Worm (Caenorhabditis elegans) whole organism, L3 larva: ENCODE results near the gene M04B2.7.

Experiments used
- R02D3.7 ChIP-seq: fragments of 150-350 bp; optimal IDR thresholded peaks from 2 replicates; lab custom pipeline; 2014; ENCODE audit warnings: missing biosample characterization, missing genetic modification characterization
- ZK546.5 ChIP-seq: sonication (generic microtip); optimal IDR thresholded peaks from 2 replicates; lab custom pipeline; 2017; ENCODE audit warnings: missing biosample characterization, missing genetic modification characterization
- aly-2 ChIP-seq: fragments of 150-350 bp; optimal IDR thresholded peaks from 2 replicates; lab custom pipeline; 2014; ENCODE audit warnings: missing biosample characterization, missing genetic modification characterization
- ama-1 ChIP-seq: fragments of 150-350 bp; optimal IDR thresholded peaks from 2 replicates; lab custom pipeline; 2018
- ceh-16 ChIP-seq: sonication (generic microtip); optimal IDR thresholded peaks from 2 replicates; lab custom pipeline; 2017; ENCODE audit warnings: missing biosample characterization, missing genetic modification characterization
- ceh-28 ChIP-seq: fragments of 150-350 bp; optimal IDR thresholded peaks from 2 replicates; lab custom pipeline; 2014; ENCODE audit warnings: missing biosample characterization, missing genetic modification reagents, missing genetic modification characterization
- ceh-82 ChIP-seq: fragments of 150-350 bp; optimal IDR thresholded peaks from 2 replicates; lab custom pipeline; 2014; ENCODE audit warnings: missing biosample characterization, missing genetic modification characterization
- ceh-9 ChIP-seq: sonication (generic microtip); optimal IDR thresholded peaks from 2 replicates; lab custom pipeline; 2018; ENCODE audit warnings: missing biosample characterization, missing genetic modification characterization
- daf-12 ChIP-seq: fragments of 150-350 bp; optimal IDR thresholded peaks from 2 replicates; lab custom pipeline; 2014; ENCODE audit warnings: missing biosample characterization, missing genetic modification reagents, missing genetic modification characterization
- egl-27 ChIP-seq: sonication (generic microtip); optimal IDR thresholded peaks from 4 replicates; lab custom pipeline; 2017; ENCODE audit warnings: missing biosample characterization, missing genetic modification reagents, missing genetic modification characterization
- egl-5 ChIP-seq: fragments of 150-350 bp; optimal IDR thresholded peaks from 2 replicates; lab custom pipeline; 2017; ENCODE audit warnings: missing biosample characterization, missing genetic modification reagents, missing genetic modification characterization, inconsistent platforms
- elt-1 ChIP-seq: fragments of 150-350 bp; optimal IDR thresholded peaks from 2 replicates; lab custom pipeline; 2014; ENCODE audit warnings: missing biosample characterization, missing genetic modification characterization
- elt-2 ChIP-seq: sonication (generic microtip); optimal IDR thresholded peaks from 2 replicates; lab custom pipeline; 2016; ENCODE audit warnings: missing genetic modification reagents, mild to moderate bottlenecking, missing genetic modification characterization, missing compliant biosample characterization
- elt-3 ChIP-seq, 3 experiments: fragments of 150-350 bp in 1 of 3; sonication (generic microtip) in 2 of 3; optimal IDR thresholded peaks; 2 replicates in 2 of 3; 4 replicates in 1 of 3; lab custom pipeline; 2014 to 2017; ENCODE audit warnings: missing biosample characterization in 3 of 3, missing genetic modification characterization in 3 of 3
- eor-1 ChIP-seq, 2 experiments: fragments of 150-350 bp; optimal IDR thresholded peaks; 2 replicates each; lab custom pipeline; 2014 to 2018; ENCODE audit warnings: missing biosample characterization in 2 of 2, missing genetic modification characterization in 2 of 2
- fkh-10 ChIP-seq: sonication (generic microtip); optimal IDR thresholded peaks from 2 replicates; lab custom pipeline; 2017; ENCODE audit warnings: missing biosample characterization, missing genetic modification reagents, missing genetic modification characterization
- fkh-2 ChIP-seq: fragments of 150-350 bp; optimal IDR thresholded peaks from 2 replicates; lab custom pipeline; 2014; ENCODE audit warnings: missing biosample characterization, missing genetic modification reagents, missing genetic modification characterization
- fos-1 ChIP-seq: fragments of 150-350 bp; optimal IDR thresholded peaks from 2 replicates; lab custom pipeline; 2014; ENCODE audit warnings: missing biosample characterization, missing genetic modification characterization
- hmg-11 ChIP-seq: sonication (generic microtip); optimal IDR thresholded peaks from 2 replicates; lab custom pipeline; 2016; ENCODE audit warnings: missing genetic modification characterization, missing compliant biosample characterization
- jun-1 ChIP-seq: fragments of 150-350 bp; optimal IDR thresholded peaks from 2 replicates; lab custom pipeline; 2014; ENCODE audit warnings: missing biosample characterization, missing genetic modification reagents, missing genetic modification characterization
- lin-15B ChIP-seq: fragments of 150-350 bp; optimal IDR thresholded peaks from 2 replicates; lab custom pipeline; 2014; ENCODE audit warnings: missing biosample characterization, missing genetic modification characterization
- lin-39 ChIP-seq: fragments of 150-350 bp; optimal IDR thresholded peaks from 2 replicates; lab custom pipeline; 2018; ENCODE audit warnings: missing biosample characterization, missing genetic modification reagents, missing genetic modification characterization
- lsy-12 ChIP-seq: sonication (generic microtip); optimal IDR thresholded peaks from 2 replicates; lab custom pipeline; 2016; ENCODE audit warnings: mild to moderate bottlenecking, missing genetic modification characterization, missing compliant biosample characterization
- mdl-1 ChIP-seq: fragments of 150-350 bp; optimal IDR thresholded peaks from 2 replicates; lab custom pipeline; 2014; ENCODE audit warnings: missing biosample characterization, missing genetic modification characterization
- mml-1 ChIP-seq: fragments of 150-350 bp; sonication (generic microtip); optimal IDR thresholded peaks from 3 replicates; lab custom pipeline; 2014; ENCODE audit warnings: missing biosample characterization, missing genetic modification characterization
- nfya-1 ChIP-seq: sonication (generic microtip); optimal IDR thresholded peaks from 2 replicates; lab custom pipeline; 2017; ENCODE audit warnings: missing genetic modification characterization, mild to moderate bottlenecking, missing compliant biosample characterization, antibody characterized with exemption, moderate library complexity; ENCODE audit not compliant: insufficient read depth
- nhr-12 ChIP-seq: fragments of 150-350 bp; optimal IDR thresholded peaks from 2 replicates; lab custom pipeline; 2014; ENCODE audit warnings: missing biosample characterization, missing genetic modification characterization
- nhr-23 ChIP-seq: fragments of 150-350 bp; optimal IDR thresholded peaks from 2 replicates; lab custom pipeline; 2014; ENCODE audit warnings: missing biosample characterization, missing genetic modification reagents, missing genetic modification characterization
- nhr-237 ChIP-seq: fragments of 150-350 bp; optimal IDR thresholded peaks from 2 replicates; lab custom pipeline; 2014; ENCODE audit warnings: missing biosample characterization, missing genetic modification characterization
- nhr-28 ChIP-seq: fragments of 150-350 bp; optimal IDR thresholded peaks from 2 replicates; lab custom pipeline; 2014; ENCODE audit warnings: missing biosample characterization, missing genetic modification characterization
- nhr-43 ChIP-seq: sonication (generic microtip); optimal IDR thresholded peaks from 2 replicates; lab custom pipeline; 2016; ENCODE audit warnings: mild to moderate bottlenecking, missing genetic modification characterization, missing compliant biosample characterization; ENCODE audit not compliant: poor library complexity, severe bottlenecking
- nhr-67 ChIP-seq: fragments of 150-350 bp; optimal IDR thresholded peaks from 2 replicates; lab custom pipeline; 2014; ENCODE audit warnings: missing biosample characterization, missing genetic modification characterization
- nhr-76 ChIP-seq: fragments of 150-350 bp; sonication (generic microtip); optimal IDR thresholded peaks from 5 replicates; lab custom pipeline; 2014; ENCODE audit warnings: missing biosample characterization, missing genetic modification characterization
- nhr-77 ChIP-seq: fragments of 150-350 bp; optimal IDR thresholded peaks from 2 replicates; lab custom pipeline; 2014; ENCODE audit warnings: missing biosample characterization, missing genetic modification characterization
- pha-4 ChIP-seq: fragments of 150-350 bp; optimal IDR thresholded peaks from 2 replicates; lab custom pipeline; 2014; ENCODE audit warnings: missing biosample characterization, missing genetic modification reagents, missing genetic modification characterization
- pqm-1 ChIP-seq: fragments of 150-350 bp; optimal IDR thresholded peaks from 2 replicates; lab custom pipeline; 2017; ENCODE audit warnings: missing biosample characterization, missing genetic modification characterization, inconsistent platforms
- sea-2 ChIP-seq: fragments of 150-350 bp; sonication (generic microtip); optimal IDR thresholded peaks from 4 replicates; lab custom pipeline; 2014; ENCODE audit warnings: missing biosample characterization, missing genetic modification reagents, missing genetic modification characterization
- skn-1 ChIP-seq: fragments of 150-350 bp; optimal IDR thresholded peaks from 2 replicates; lab custom pipeline; 2014; ENCODE audit warnings: missing biosample characterization, missing genetic modification characterization
- snpc-4 ChIP-seq: fragments of 150-350 bp; optimal IDR thresholded peaks from 2 replicates; lab custom pipeline; 2014; ENCODE audit warnings: missing biosample characterization, missing genetic modification characterization
- tbx-2 ChIP-seq: sonication (generic microtip); optimal IDR thresholded peaks from 2 replicates; lab custom pipeline; 2016; ENCODE audit warnings: mild to moderate bottlenecking, missing genetic modification characterization, missing compliant biosample characterization
- unc-39 ChIP-seq: sonication (generic microtip); optimal IDR thresholded peaks from 4 replicates; lab custom pipeline; 2017; ENCODE audit warnings: missing biosample characterization, missing genetic modification characterization
- unc-62 ChIP-seq: fragments of 150-350 bp; sonication (generic microtip); optimal IDR thresholded peaks from 4 replicates; lab custom pipeline; 2014; ENCODE audit warnings: missing biosample characterization, missing genetic modification reagents, missing genetic modification characterization
- zag-1 ChIP-seq: fragments of 150-350 bp; optimal IDR thresholded peaks from 2 replicates; lab custom pipeline; 2014; ENCODE audit warnings: missing biosample characterization, missing genetic modification characterization
- ztf-4 ChIP-seq: fragments of 150-350 bp; optimal IDR thresholded peaks from 2 replicates; lab custom pipeline; 2014; ENCODE audit warnings: missing biosample characterization, missing genetic modification characterization

M04B2.7 gene

ce11 chrIV:11549694-11550093, 1.1 kb upstream of the M04B2.7 start (continued):
- TF ChIP-seq unc-62 (GFP tag; lab: Kevin White, UChicago) (no peak), egl-27 (tag; lab: Kevin White, UChicago) (peak; percentile 16), mdl-1 (tag; lab: Kevin White, UChicago) (no peak), ceh-16 (tag; lab: Kevin White, UChicago) (no peak), R02D3.7 (peak; percentile 10), lsy-12 (tag; lab: Kevin White, UChicago) (peak; percentile 65), elt-3 (tag; optimal IDR thresholded peaks at IDR 0.05; lab: Kevin White, UChicago) (no peak), hmg-11 (tag; lab: Kevin White, UChicago) (no peak), daf-12 (tag; lab: Kevin White, UChicago) (no peak), ZK546.5 (no peak), nhr-76 (tag; lab: Kevin White, UChicago) (no peak), sea-2 (GFP tag; lab: Kevin White, UChicago) (no peak), snpc-4 (tag; lab: Kevin White, UChicago) (peak; percentile 9), mml-1 (no peak)

ce11 chrIV:11527752-11528151, 20.8 kb downstream of the M04B2.7 start, which contains the start of gene M04B2.2:
TSS of gene M04B2.2 (plus strand) at chrIV:11528052.
- no peak for TF ChIP-seq daf-12 (tag; lab: Kevin White, UChicago)
- no peak for TF ChIP-seq nhr-77 (tag; lab: Kevin White, UChicago)
- peak; percentile 3 for TF ChIP-seq tbx-2 (tag; lab: Kevin White, UChicago)
- no peak for TF ChIP-seq pqm-1 (tag; lab: Kevin White, UChicago)
- TF ChIP-seq sea-2 (GFP tag; lab: Kevin White, UChicago), result no peak
- TF ChIP-seq R02D3.7, result peak; percentile 17
- TF ChIP-seq nhr-23, result peak; percentile 6
- TF ChIP-seq ztf-4, result no peak
- TF ChIP-seq mdl-1 (tag; lab: Kevin White, UChicago), result no peak
- no peak for TF ChIP-seq nfya-1
- TF ChIP-seq fos-1 (tag; lab: Kevin White, UChicago), result no peak
- no peak for TF ChIP-seq elt-3 (tag; optimal IDR thresholded peaks at IDR 0.05; lab: Kevin White, UChicago)
- TF ChIP-seq ama-1 (lab: Kevin White, UChicago), result peak; percentile 34
- no peak for TF ChIP-seq ceh-82 (tag; lab: Kevin White, UChicago)

ce11 chrIV:11526189-11526588, 22.4 kb downstream of the M04B2.7 start:
- TF ChIP-seq ZK546.5, result no peak

- TF ChIP-seq hmg-11 (tag; lab: Kevin White, UChicago), result peak; percentile 78
- TF ChIP-seq eor-1 (tag; optimal IDR thresholded peaks at IDR 0.05; lab: Kevin White, UChicago), result no peak
- TF ChIP-seq nhr-77 (tag; lab: Kevin White, UChicago), result no peak
- no peak for TF ChIP-seq nhr-28
- peak; percentile 35 for TF ChIP-seq skn-1 (tag; lab: Kevin White, UChicago)
- TF ChIP-seq sea-2 (GFP tag; lab: Kevin White, UChicago), result no peak
- TF ChIP-seq nhr-237 (tag; lab: Kevin White, UChicago), result no peak
- TF ChIP-seq pha-4 (tag; lab: Kevin White, UChicago), result peak; percentile 31
- TF ChIP-seq zag-1 (tag; lab: Kevin White, UChicago), result no peak
- no peak for TF ChIP-seq nhr-76 (tag; lab: Kevin White, UChicago)
- no peak for TF ChIP-seq ceh-28 (tag; lab: Kevin White, UChicago)
- peak; percentile 54 for TF ChIP-seq fkh-10 (GFP tag; lab: Kevin White, UChicago)
- no peak for TF ChIP-seq fos-1 (tag; lab: Kevin White, UChicago)
- no peak for TF ChIP-seq egl-5
- no peak for TF ChIP-seq aly-2
- peak; percentile 33 for TF ChIP-seq elt-2 (tag; lab: Kevin White, UChicago)
- TF ChIP-seq snpc-4 (tag; lab: Kevin White, UChicago), result peak; percentile 77
- no peak for TF ChIP-seq unc-62 (GFP tag; lab: Kevin White, UChicago)
- TF ChIP-seq mdl-1 (tag; lab: Kevin White, UChicago), result no peak
- peak; percentile 11 for TF ChIP-seq tbx-2 (tag; lab: Kevin White, UChicago)
- TF ChIP-seq lin-39 (tag; lab: Kevin White, UChicago), result peak; percentile 95
- peak; percentile 57 for TF ChIP-seq R02D3.7
- no peak for TF ChIP-seq ceh-9 (tag; lab: Kevin White, UChicago)
- peak; percentile 69 for TF ChIP-seq ama-1 (lab: Kevin White, UChicago)
- TF ChIP-seq nhr-43 (tag; lab: Kevin White, UChicago), result peak; percentile 38
- TF ChIP-seq elt-1 (tag; lab: Kevin White, UChicago), result no peak
- TF ChIP-seq mml-1, result no peak
- no peak for TF ChIP-seq unc-39 (tag; lab: Kevin White, UChicago)
- TF ChIP-seq nhr-23, result peak; percentile 55
- TF ChIP-seq egl-27 (tag; lab: Kevin White, UChicago), result no peak
- TF ChIP-seq nhr-67 (tag; lab: Kevin White, UChicago), result no peak
- TF ChIP-seq ceh-16 (tag; lab: Kevin White, UChicago), result no peak
- no peak for TF ChIP-seq daf-12 (tag; lab: Kevin White, UChicago)
- peak; percentile 68 for TF ChIP-seq lin-15B (tag; lab: Kevin White, UChicago)
- no peak for TF ChIP-seq elt-3 (tag; optimal IDR thresholded peaks at IDR 0.05; lab: Kevin White, UChicago)
- peak; percentile 23 for TF ChIP-seq jun-1
- TF ChIP-seq nfya-1, result peak; percentile 77
- TF ChIP-seq nhr-12 (tag; lab: Kevin White, UChicago), result no peak
- no peak for TF ChIP-seq ZK546.5
- TF ChIP-seq fkh-2 (tag; lab: Kevin White, UChicago), result no peak
- TF ChIP-seq pqm-1 (tag; lab: Kevin White, UChicago), result no peak
Measured at ce11 chrIV:11524241-11524692, 24.3 kb downstream of the M04B2.7 start, which contains the start of gene mep-1. TSS of gene mep-1 (plus strand) at chrIV:11524642.
